Fruit fly (Drosophila melanogaster) whole organism, pupa: ENCODE data around the gene CG31111.

Experiments used
- CG10348 ChIP-seq: fragments of 200-800 bp; sonication (Bioruptor generic); IDR thresholded peaks from 2 replicates; pipeline ENCODE4 v1.3.6; 2022; ENCODE audit warnings: missing biosample characterization, missing genetic modification characterization
- CG12605 ChIP-seq: fragments of 200-800 bp; sonication (Bioruptor generic); IDR thresholded peaks from 2 replicates; pipeline ENCODE4 v1.3.6; 2022; ENCODE audit warnings: missing biosample characterization, missing genetic modification characterization
- CG13204 ChIP-seq: fragments of 200-800 bp; sonication (Bioruptor generic); optimal IDR thresholded peaks from 2 replicates; lab custom pipeline; 2018; ENCODE audit warnings: missing biosample characterization, mild to moderate bottlenecking, missing genetic modification characterization, moderate library complexity
- CG14655 ChIP-seq: fragments of 200-800 bp; sonication (Bioruptor generic); optimal IDR thresholded peaks from 3 replicates; lab custom pipeline; 2017; ENCODE audit warnings: mild to moderate bottlenecking, missing biosample characterization, missing genetic modification reagents, missing genetic modification characterization
- CG15710 ChIP-seq: fragments of 200-800 bp; sonication (Bioruptor generic); optimal IDR thresholded peaks from 2 replicates; lab custom pipeline; 2018; ENCODE audit warnings: missing biosample characterization, mild to moderate bottlenecking, missing genetic modification characterization, moderate library complexity
- CG17806 ChIP-seq: fragments of 200-800 bp; sonication (Bioruptor generic); optimal IDR thresholded peaks from 2 replicates; lab custom pipeline; 2018; ENCODE audit warnings: missing biosample characterization, mild to moderate bottlenecking, missing genetic modification characterization, moderate library complexity
- CG32121 ChIP-seq: fragments of 200-800 bp; sonication (Bioruptor generic); IDR thresholded peaks from 2 replicates; pipeline ENCODE4 v1.3.6; 2022; ENCODE audit warnings: missing biosample characterization, missing genetic modification characterization
- CG34367 ChIP-seq: fragments of 200-800 bp; sonication (Bioruptor generic); optimal IDR thresholded peaks from 2 replicates; lab custom pipeline; 2018; ENCODE audit warnings: missing biosample characterization, mild to moderate bottlenecking, missing genetic modification characterization
- CG4496 ChIP-seq: fragments of 200-800 bp; sonication (Bioruptor generic); IDR thresholded peaks from 3 replicates; pipeline ENCODE4 v1.3.6; 2022; ENCODE audit warnings: missing biosample characterization, missing genetic modification characterization
- CG8159 ChIP-seq: fragments of 200-800 bp; sonication (Bioruptor generic); optimal IDR thresholded peaks from 3 replicates; lab custom pipeline; 2018; ENCODE audit warnings: missing biosample characterization, mild to moderate bottlenecking, missing genetic modification characterization, moderate library complexity
- CG8301 ChIP-seq: fragments of 200-800 bp; sonication (Bioruptor generic); optimal IDR thresholded peaks from 2 replicates; lab custom pipeline; 2018; ENCODE audit warnings: missing biosample characterization, mild to moderate bottlenecking, missing genetic modification characterization
- CG9948 ChIP-seq: fragments of 200-800 bp; sonication (Bioruptor generic); optimal IDR thresholded peaks from 2 replicates; lab custom pipeline; 2018; ENCODE audit warnings: missing biosample characterization, mild to moderate bottlenecking, missing genetic modification characterization, moderate library complexity
- D1 ChIP-seq: fragments of 200-800 bp; sonication (Bioruptor generic); optimal IDR thresholded peaks from 2 replicates; lab custom pipeline; 2018; ENCODE audit warnings: missing biosample characterization, mild to moderate bottlenecking, missing genetic modification characterization, moderate library complexity
- EcR ChIP-seq: fragments of 200-800 bp; sonication (Bioruptor generic); optimal IDR thresholded peaks from 3 replicates; lab custom pipeline; 2019; ENCODE audit warnings: missing biosample characterization, missing genetic modification characterization, mild to moderate bottlenecking, moderate library complexity, missing genetic modification reagents
- Ets98B ChIP-seq: fragments of 200-800 bp; sonication (Bioruptor generic); IDR thresholded peaks from 2 replicates; pipeline ENCODE4 v1.3.6; 2022; ENCODE audit warnings: missing biosample characterization, missing genetic modification characterization
- Pif1A ChIP-seq: fragments of 200-800 bp; sonication (Bioruptor generic); optimal IDR thresholded peaks from 3 replicates; lab custom pipeline; 2016; ENCODE audit warnings: missing biosample characterization, missing genetic modification characterization
- Pif1B ChIP-seq: fragments of 200-800 bp; sonication (Bioruptor generic); optimal IDR thresholded peaks from 3 replicates; lab custom pipeline; 2016; ENCODE audit warnings: missing biosample characterization, missing genetic modification characterization
- Snoo ChIP-seq: fragments of 200-800 bp; sonication (Bioruptor generic); optimal IDR thresholded peaks from 3 replicates; lab custom pipeline; 2017; ENCODE audit warnings: missing biosample characterization, mild to moderate bottlenecking, missing genetic modification characterization, inconsistent platforms
- fd96Ca ChIP-seq: fragments of 200-800 bp; sonication (Bioruptor generic); IDR thresholded peaks from 3 replicates; pipeline ENCODE4 v1.3.6; 2022; ENCODE audit warnings: missing biosample characterization, missing genetic modification characterization
- gl ChIP-seq: fragments of 200-800 bp; sonication (Bioruptor generic); optimal IDR thresholded peaks from 2 replicates; lab custom pipeline; 2018; ENCODE audit warnings: missing biosample characterization, mild to moderate bottlenecking, missing genetic modification characterization
- rn ChIP-seq: fragments of 200-800 bp; sonication (Bioruptor generic); IDR thresholded peaks from 2 replicates; pipeline ENCODE4 v1.3.6; 2022; ENCODE audit warnings: missing biosample characterization, missing genetic modification characterization

CG31111 gene

DNA sequence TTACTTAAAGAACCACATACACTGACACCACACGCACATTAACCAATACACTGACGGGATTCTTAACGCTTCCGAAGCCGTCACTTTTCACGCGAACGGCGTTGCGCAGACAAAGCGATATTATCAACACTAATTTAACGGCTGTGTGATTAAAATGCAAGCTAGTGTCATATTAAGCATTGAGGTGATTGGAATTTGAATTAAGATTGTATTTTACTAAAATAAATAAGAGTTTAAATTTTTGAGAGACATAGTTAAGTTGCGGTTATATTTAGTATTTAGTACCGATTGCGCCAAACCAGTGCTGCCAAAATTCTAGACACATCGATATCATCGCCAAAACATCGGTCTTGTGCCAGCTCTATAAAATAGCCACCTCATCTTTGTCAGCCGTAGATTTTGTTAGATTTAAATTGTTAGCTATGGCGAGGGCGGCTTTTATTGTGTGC, 16.9 kb downstream of the CG31111 start, which contains the start of the genes Ythdf and bai:
Ythdf (minus strand) TSS at position 222 of the 449 bp plus-strand sequence.
bai (plus strand) TSS at position 347 of the 449 bp plus-strand sequence.
- TF ChIP-seq CG9948 = peak; percentile 72
- no peak for TF ChIP-seq CG17806 (tag; lab: Kevin White, UChicago)

DNA sequence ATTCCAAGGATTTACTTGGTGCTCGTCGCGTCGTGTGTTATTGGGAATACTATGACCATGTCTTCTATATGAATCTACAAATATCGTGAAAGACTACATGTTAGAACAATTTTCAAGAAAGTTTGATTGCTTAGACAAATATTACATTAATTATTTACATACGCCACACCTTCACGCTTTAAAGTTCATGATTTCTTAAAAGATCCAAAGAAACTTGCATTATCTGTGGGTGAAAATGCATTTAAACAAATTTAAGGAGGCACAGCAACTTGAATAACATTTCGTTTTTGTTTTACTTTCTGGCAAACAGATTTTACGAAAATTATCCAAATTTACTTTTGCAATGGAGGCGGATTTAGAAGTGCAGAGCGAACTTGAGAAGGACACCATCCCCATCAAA, 19.3 kb downstream of the CG31111 start, which contains the start of gene CG31115:
CG31115 (plus strand) TSS at position 301 of the 400 bp plus-strand sequence.
- no peak for TF ChIP-seq CG14655 (GFP tag; lab: Kevin White, UChicago)
- TF ChIP-seq CG17806 (tag; lab: Kevin White, UChicago) = no peak
- TF ChIP-seq CG9948 = no peak
- TF ChIP-seq CG10348 (GFP tag; lab: Robert Waterston, UW) = no peak
- TF ChIP-seq D1 (tag; lab: Kevin White, UChicago) = no peak
- TF ChIP-seq gl = no peak
- TF ChIP-seq CG8159 (tag; lab: Kevin White, UChicago) = no peak
- no peak for TF ChIP-seq CG4496 (GFP tag; lab: Robert Waterston, UW)
- TF ChIP-seq Ets98B (GFP tag; lab: Robert Waterston, UW) = no peak
- no peak for TF ChIP-seq rn (GFP tag; lab: Robert Waterston, UW)
- TF ChIP-seq Snoo (tag; lab: Kevin White, UChicago) = no peak
- TF ChIP-seq CG34367 = no peak
- TF ChIP-seq, all 21 proteins: peak for 0

DNA sequence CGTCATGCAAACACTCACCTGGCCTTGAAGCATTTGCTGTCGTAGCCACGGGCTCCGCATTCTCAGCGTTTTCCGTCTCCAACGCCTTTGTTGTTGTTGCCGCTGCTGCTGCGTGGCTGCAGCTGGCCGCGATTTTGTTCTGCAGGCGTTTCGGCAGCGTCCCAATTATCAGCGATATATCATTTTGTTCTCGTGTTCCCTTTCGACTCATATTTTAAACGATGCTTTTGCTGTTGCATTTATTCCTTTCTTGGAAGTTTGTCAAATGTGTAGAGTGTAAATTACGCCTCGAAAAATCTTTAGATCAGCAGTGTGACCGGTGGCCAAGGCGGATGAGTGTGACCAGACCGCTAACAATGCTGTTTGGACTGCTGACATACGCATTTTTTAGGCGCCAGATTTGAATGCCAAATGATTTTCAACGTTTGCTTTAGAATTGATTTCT, 22.8 kb downstream of the CG31111 start, which contains the start of gene Smg6:
Smg6 (minus strand) TSS at position 324 of the 445 bp plus-strand sequence.
- TF ChIP-seq CG8159 (tag; lab: Kevin White, UChicago) = no peak
- TF ChIP-seq, all 21 proteins: peak for 0

dm6 chr3R:25032686-25033085, 23.3 kb downstream of the CG31111 start:
- TF ChIP-seq CG13204 (GFP tag; lab: Kevin White, UChicago) = no peak
- no peak for TF ChIP-seq CG34367
- no peak for TF ChIP-seq rn (GFP tag; lab: Robert Waterston, UW)
- TF ChIP-seq CG10348 (GFP tag; lab: Robert Waterston, UW) = no peak
- no peak for TF ChIP-seq CG32121
- TF ChIP-seq CG8301 (tag; lab: Kevin White, UChicago) = no peak
- no peak for TF ChIP-seq EcR (GFP tag; lab: Kevin White, UChicago)
- no peak for TF ChIP-seq gl
- no peak for TF ChIP-seq CG14655 (GFP tag; lab: Kevin White, UChicago)
- TF ChIP-seq Pif1B = no peak

- peak; percentile 18 for TF ChIP-seq CG17806 (tag; lab: Kevin White, UChicago)
- peak; percentile 36 for TF ChIP-seq CG15710 (tag; lab: Kevin White, UChicago)
- 0 out of 2 replicates have a peak, but pooled peaks have one; percentile 28 for TF ChIP-seq CG32121
- no peak for TF ChIP-seq Pif1A
- TF ChIP-seq gl = no peak
- no peak for TF ChIP-seq CG14655 (GFP tag; lab: Kevin White, UChicago)
- TF ChIP-seq Snoo (tag; lab: Kevin White, UChicago) = peak; percentile 55
- TF ChIP-seq CG34367 = no peak
- TF ChIP-seq CG8159 (tag; lab: Kevin White, UChicago) = no peak
- 0 out of 3 replicates have a peak, but pooled peaks have one; percentile 35 for TF ChIP-seq fd96Ca (GFP tag; lab: Robert Waterston, UW)
- TF ChIP-seq CG8301 (tag; lab: Kevin White, UChicago) = no peak
- TF ChIP-seq EcR (GFP tag; lab: Kevin White, UChicago) = no peak
- peak; percentile 25 for TF ChIP-seq CG9948
- TF ChIP-seq CG4496 (GFP tag; lab: Robert Waterston, UW) = no peak
- TF ChIP-seq CG12605 (GFP tag; lab: Robert Waterston, UW) = no peak
- no peak for TF ChIP-seq Pif1B
- no peak for TF ChIP-seq CG10348 (GFP tag; lab: Robert Waterston, UW)
- TF ChIP-seq D1 (tag; lab: Kevin White, UChicago) = no peak
- TF ChIP-seq CG13204 (GFP tag; lab: Kevin White, UChicago) = no peak
- no peak for TF ChIP-seq rn (GFP tag; lab: Robert Waterston, UW)
- no peak for TF ChIP-seq Ets98B (GFP tag; lab: Robert Waterston, UW)
Observed at dm6 chr3R:25027281-25028219, 28.4 kb downstream of the CG31111 start.

DNA sequence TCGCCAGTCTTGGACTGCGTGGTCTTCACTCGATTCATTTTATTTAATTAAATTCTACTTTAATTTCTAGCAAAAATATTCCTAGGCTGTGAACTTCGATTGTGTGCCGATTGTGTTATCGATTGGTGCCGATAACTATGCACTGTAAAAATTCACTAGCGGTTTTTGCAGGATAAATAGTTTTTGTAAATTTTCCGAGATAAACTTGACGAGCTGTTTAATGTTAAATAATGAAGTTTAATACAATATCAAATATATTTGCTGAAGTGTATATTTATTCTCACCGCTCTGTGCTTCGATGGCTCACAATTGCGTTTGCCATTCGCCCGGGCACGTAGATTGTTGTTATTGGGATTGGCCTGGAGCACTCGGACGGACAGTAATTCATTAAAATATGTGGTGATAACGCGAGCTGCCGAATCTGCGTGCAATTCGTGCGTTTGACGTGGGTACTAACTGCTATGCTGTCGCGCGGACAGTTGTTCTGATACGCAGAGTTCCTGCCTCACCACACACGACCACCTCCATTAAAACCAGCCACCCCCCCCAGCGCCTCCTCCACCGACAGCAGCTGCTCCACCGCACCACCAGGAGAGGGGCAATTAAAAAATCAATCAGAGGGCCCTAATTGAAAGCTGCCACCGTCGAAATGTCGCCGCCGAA, 31.0 kb downstream of the CG31111 start, which contains the start of the genes EMC6 and Hr96:
EMC6 (minus strand) TSS at position 123 of the 663 bp plus-strand sequence.
Hr96 (plus strand) TSS at position 341 of the 663 bp plus-strand sequence.
- TF ChIP-seq CG17806 (tag; lab: Kevin White, UChicago) (peak; percentile 86), fd96Ca (GFP tag; lab: Robert Waterston, UW) (peak; percentile 93), CG12605 (GFP tag; lab: Robert Waterston, UW) (peak; percentile 69; the same call in 1 of the 2 replicates), CG4496 (GFP tag; lab: Robert Waterston, UW) (peak; percentile 96), Pif1A (no peak), CG34367 (peak; percentile 84), CG14655 (GFP tag; lab: Kevin White, UChicago) (no peak), CG13204 (GFP tag; lab: Kevin White, UChicago) (no peak), CG9948 (peak; percentile 84), CG32121 (peak; percentile 91), CG8159 (tag; lab: Kevin White, UChicago) (peak; percentile 88), rn (GFP tag; lab: Robert Waterston, UW) (peak; percentile 85), Snoo (tag; lab: Kevin White, UChicago) (peak; percentile 91), CG15710 (tag; lab: Kevin White, UChicago) (peak; percentile 87), CG10348 (GFP tag; lab: Robert Waterston, UW) (0 out of 2 replicates have a peak, but pooled peaks have one; percentile 28), EcR (GFP tag; lab: Kevin White, UChicago) (peak; percentile 18), gl (peak; percentile 76), D1 (tag; lab: Kevin White, UChicago) (no peak), Pif1B (peak; percentile 89), CG8301 (tag; lab: Kevin White, UChicago) (peak; percentile 86), Ets98B (GFP tag; lab: Robert Waterston, UW) (peak; percentile 94)
- TF ChIP-seq, all 21 proteins: peak for 17
